Worm (Caenorhabditis elegans): ENCODE measurements around the gene grd-8.

DNA sequence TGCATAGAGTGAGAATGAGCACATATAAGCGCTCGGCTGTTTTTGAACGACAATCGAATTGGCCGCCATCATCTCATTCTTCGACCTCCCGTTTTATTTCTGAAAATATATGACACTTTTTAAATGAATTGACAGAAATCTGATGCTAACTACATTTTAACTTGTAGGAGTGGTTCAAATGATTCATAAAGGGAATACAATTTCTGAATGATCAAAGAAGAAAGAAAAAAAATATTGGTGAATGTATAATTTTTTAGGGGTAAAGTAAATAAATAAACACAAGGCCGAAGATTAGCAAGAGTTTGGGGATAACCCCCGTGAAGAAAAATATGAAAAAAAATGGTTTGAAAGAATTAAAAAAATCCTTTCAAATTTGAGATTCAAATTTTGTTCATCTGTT lies 22.3 kb downstream of the grd-8 start, which contains the start of gene C37C3.11:
- TF ChIP-seq skn-1 (tag; optimal IDR thresholded peaks at IDR 0.05): no peak
- TF ChIP-seq snpc-4 (tag; optimal IDR thresholded peaks at IDR 0.05): no peak
- TF ChIP-seq ztf-4 (tag; optimal IDR thresholded peaks at IDR 0.05): no peak
- no peak for TF ChIP-seq nhr-76 (tag; optimal IDR thresholded peaks at IDR 0.05)
- TF ChIP-seq elt-3 (tag; optimal IDR thresholded peaks at IDR 0.05): no peak
- no peak for TF ChIP-seq aly-2 (tag; optimal IDR thresholded peaks at IDR 0.05)
- TF ChIP-seq snu-23 (GFP tag; optimal IDR thresholded peaks at IDR 0.05): no peak
- no peak for TF ChIP-seq fkh-10 (GFP tag; optimal IDR thresholded peaks at IDR 0.05)
- TF ChIP-seq nhr-19 (GFP tag; conservative IDR thresholded peaks at IDR 0.05): no peak
